Worm (Caenorhabditis elegans): ENCODE measurements around the gene C49G7.12.

ce11 chrV:4019188-4019587 is 19.0 kb upstream of the C49G7.12 start, which contains the start of gene K09D9.3:
- TF ChIP-seq W03F9.2 (tag; optimal IDR thresholded peaks at IDR 0.05) = no peak
- TF ChIP-seq him-1 (tag; optimal IDR thresholded peaks at IDR 0.05) = no peak

All from whole organism, L4/young adult.